Worm (Caenorhabditis elegans) whole organism, L4 larva: ENCODE results near the gene B0024.11.

Source experiments
- D1046.2 ChIP-seq: fragments of 200-800 bp; sonication (Bioruptor generic); IDR thresholded peaks from 2 replicates; pipeline ENCODE4 v1.3.6; 2022; ENCODE audit warnings: missing genetic modification characterization, missing compliant biosample characterization
- Y105C5A.15 ChIP-seq: fragments of 200-800 bp; sonication (Bioruptor generic); IDR thresholded peaks from 2 replicates; pipeline ENCODE4 v1.3.6; 2022; ENCODE audit warnings: missing genetic modification characterization, missing compliant biosample characterization
- Y5F2A.4 ChIP-seq: fragments of 200-800 bp; sonication (Bioruptor generic); optimal IDR thresholded peaks from 2 replicates; lab custom pipeline; 2018; ENCODE audit warnings: mild to moderate bottlenecking, missing genetic modification characterization, missing compliant biosample characterization
- Y75B8A.6 ChIP-seq: fragments of 200-800 bp; sonication (Bioruptor generic); IDR thresholded peaks from 2 replicates; pipeline ENCODE4 v1.3.6; 2022; ENCODE audit warnings: missing genetic modification reagents, missing genetic modification characterization, missing compliant biosample characterization
- ZK337.2 ChIP-seq: fragments of 200-800 bp; sonication (Bioruptor generic); IDR thresholded peaks from 2 replicates; pipeline ENCODE4 v1.3.6; 2022; ENCODE audit warnings: missing genetic modification reagents, missing genetic modification characterization, missing compliant biosample characterization
- ZK546.5 ChIP-seq, 2 experiments: sonication (generic microtip); optimal IDR thresholded peaks; 2 replicates each; lab custom pipeline; 2017; ENCODE audit warnings: missing biosample characterization in 2 of 2, missing genetic modification characterization in 2 of 2
- aha-1 ChIP-seq: fragments of 150-350 bp; peaks from one replicate; lab custom pipeline; 2014; ENCODE audit warnings: missing biosample characterization, missing genetic modification characterization
- ama-1 ChIP-seq: fragments of 150-350 bp; optimal IDR thresholded peaks from 2 replicates; lab custom pipeline; 2014; ENCODE audit warnings: inconsistent platforms, mixed read lengths
- attf-4 ChIP-seq: sonication (generic microtip); optimal IDR thresholded peaks from 3 replicates; lab custom pipeline; 2017; ENCODE audit warnings: missing biosample characterization, missing genetic modification characterization
- ceh-44 ChIP-seq: fragments of 200-800 bp; sonication (Bioruptor generic); IDR thresholded peaks from 2 replicates; pipeline ENCODE4 v1.3.6; 2022; ENCODE audit warnings: missing genetic modification reagents, missing genetic modification characterization, missing compliant biosample characterization
- daf-19 ChIP-seq: fragments of 200-800 bp; sonication (Bioruptor generic); conservative IDR thresholded peaks from 2 replicates; pipeline ENCODE4 v1.3.6; 2022; ENCODE audit warnings: missing genetic modification characterization, missing compliant biosample characterization
- daf-8 ChIP-seq: fragments of 200-800 bp; sonication (Bioruptor generic); IDR thresholded peaks from 2 replicates; pipeline ENCODE4 v1.3.6; 2022; ENCODE audit warnings: missing genetic modification characterization, missing compliant biosample characterization
- dmd-6 ChIP-seq: fragments of 200-800 bp; sonication (Bioruptor generic); IDR thresholded peaks from 2 replicates; pipeline ENCODE4 v1.3.6; 2022; ENCODE audit warnings: missing genetic modification reagents, missing genetic modification characterization, missing compliant biosample characterization
- dmd-9 ChIP-seq: fragments of 200-800 bp; sonication (Bioruptor generic); IDR thresholded peaks from 2 replicates; pipeline ENCODE4 v1.3.6; 2022; ENCODE audit warnings: missing genetic modification reagents, missing genetic modification characterization, missing compliant biosample characterization
- dpl-1 ChIP-seq: fragments of 150-350 bp; optimal IDR thresholded peaks from 2 replicates; lab custom pipeline; 2014; ENCODE audit warnings: missing biosample characterization, missing genetic modification reagents, missing genetic modification characterization
- fkh-10 ChIP-seq: fragments of 150-350 bp; optimal IDR thresholded peaks from 2 replicates; lab custom pipeline; 2014; ENCODE audit warnings: missing biosample characterization, missing genetic modification reagents, missing genetic modification characterization
- lim-7 ChIP-seq: fragments of 200-800 bp; sonication (Bioruptor generic); IDR thresholded peaks from 2 replicates; pipeline ENCODE4 v1.3.6; 2022; ENCODE audit warnings: missing genetic modification characterization, missing compliant biosample characterization
- lin-1 ChIP-seq: fragments of 200-800 bp; sonication (Bioruptor generic); IDR thresholded peaks from 2 replicates; pipeline ENCODE4 v1.3.6; 2022; ENCODE audit warnings: missing genetic modification reagents, missing genetic modification characterization, missing compliant biosample characterization
- lin-15B ChIP-seq: fragments of 150-350 bp; sonication (generic microtip); optimal IDR thresholded peaks from 3 replicates; lab custom pipeline; 2014; ENCODE audit warnings: missing biosample characterization, missing genetic modification characterization
- lin-38 ChIP-seq: fragments of 200-800 bp; sonication (Bioruptor generic); IDR thresholded peaks from 2 replicates; pipeline ENCODE4 v1.3.6; 2022; ENCODE audit warnings: missing genetic modification reagents, missing genetic modification characterization, missing compliant biosample characterization
- madf-9 ChIP-seq: fragments of 200-800 bp; sonication (Bioruptor generic); conservative IDR thresholded peaks from 2 replicates; pipeline ENCODE4 v1.3.6; 2022; ENCODE audit warnings: missing genetic modification reagents, missing genetic modification characterization, missing compliant biosample characterization
- mes-2 ChIP-seq: sonication (generic microtip); optimal IDR thresholded peaks from 2 replicates; lab custom pipeline; 2016; ENCODE audit warnings: missing genotype, mild to moderate bottlenecking, missing genetic modification characterization, missing compliant biosample characterization; ENCODE audit not compliant: poor library complexity, severe bottlenecking
- nhr-10 ChIP-seq: fragments of 150-350 bp; optimal IDR thresholded peaks from 2 replicates; lab custom pipeline; 2014; ENCODE audit warnings: missing biosample characterization, missing genetic modification characterization
- nhr-102 ChIP-seq: sonication (generic microtip); optimal IDR thresholded peaks from 2 replicates; lab custom pipeline; 2016; ENCODE audit warnings: mild to moderate bottlenecking, missing genetic modification characterization, moderate library complexity, missing compliant biosample characterization
- nhr-25 ChIP-seq: sonication (generic microtip); optimal IDR thresholded peaks from 2 replicates; lab custom pipeline; 2017; ENCODE audit warnings: missing genetic modification characterization, mild to moderate bottlenecking, missing compliant biosample characterization, antibody characterized with exemption, moderate library complexity, borderline replicate concordance; ENCODE audit not compliant: insufficient read depth
- nhr-77 ChIP-seq: fragments of 150-350 bp; optimal IDR thresholded peaks from 2 replicates; lab custom pipeline; 2014; ENCODE audit warnings: missing biosample characterization, missing genetic modification characterization
- pha-4 ChIP-seq, 2 experiments: fragments of 150-350 bp in 1 of 2; fragments of 200-800 bp in 1 of 2; sonication (Bioruptor generic) in 1 of 2; IDR thresholded peaks in 1 of 2; optimal IDR thresholded peaks in 1 of 2; 2 replicates each; pipeline versions ENCODE4 v1.3.6 to Lab custom; 2014 to 2022; ENCODE audit warnings: missing genetic modification characterization in 2 of 2, missing genetic modification reagents in 2 of 2, missing biosample characterization in 1 of 2, missing compliant biosample characterization in 1 of 2
- php-3 ChIP-seq: fragments of 200-800 bp; sonication (Bioruptor generic); IDR thresholded peaks from 2 replicates; pipeline ENCODE4 v1.3.6; 2022; ENCODE audit warnings: missing genetic modification reagents, missing genetic modification characterization, missing compliant biosample characterization
- pqm-1 ChIP-seq: sonication (generic microtip); optimal IDR thresholded peaks from 2 replicates; lab custom pipeline; 2017; ENCODE audit warnings: missing biosample characterization, missing genetic modification characterization
- rbr-2 ChIP-seq: sonication (generic microtip); optimal IDR thresholded peaks from 2 replicates; lab custom pipeline; 2016; ENCODE audit warnings: missing genotype, missing genetic modification characterization, missing compliant biosample characterization
- saeg-2 ChIP-seq: fragments of 200-800 bp; sonication (Bioruptor generic); IDR thresholded peaks from 2 replicates; pipeline ENCODE4 v1.3.6; 2022; ENCODE audit warnings: missing genetic modification reagents, missing genetic modification characterization, missing compliant biosample characterization
- sdz-12 ChIP-seq: fragments of 200-800 bp; sonication (Bioruptor generic); optimal IDR thresholded peaks from 2 replicates; lab custom pipeline; 2018; ENCODE audit warnings: mild to moderate bottlenecking, missing genetic modification characterization, missing compliant biosample characterization
- tag-97 ChIP-seq: fragments of 200-800 bp; sonication (Bioruptor generic); IDR thresholded peaks from 2 replicates; pipeline ENCODE4 v1.3.6; 2022; ENCODE audit warnings: missing genetic modification characterization, missing compliant biosample characterization
- tra-1 ChIP-seq: fragments of 200-800 bp; sonication (Bioruptor generic); IDR thresholded peaks from 2 replicates; pipeline ENCODE4 v1.3.6; 2022; ENCODE audit warnings: missing genetic modification reagents, missing genetic modification characterization, missing compliant biosample characterization
- unc-130 ChIP-seq: sonication (generic microtip); optimal IDR thresholded peaks from 2 replicates; lab custom pipeline; 2016; ENCODE audit warnings: missing genetic modification reagents, missing genetic modification characterization, missing compliant biosample characterization
- unc-62 ChIP-seq, 3 experiments: fragments of 150-350 bp in 1 of 3; sonication (generic microtip); optimal IDR thresholded peaks in 2 of 3; peaks in 1 of 3; 1 replicate in 1 of 3; 2 replicates in 2 of 3; lab custom pipeline; 2014 to 2017; ENCODE audit warnings: missing biosample characterization in 3 of 3, missing genetic modification characterization in 3 of 3, missing genetic modification reagents in 3 of 3, missing genotype in 1 of 3
- zag-1 ChIP-seq: fragments of 150-350 bp; optimal IDR thresholded peaks from 2 replicates; lab custom pipeline; 2014; ENCODE audit warnings: missing biosample characterization, missing genetic modification characterization
- zfp-3 ChIP-seq: fragments of 200-800 bp; sonication (Bioruptor generic); conservative IDR thresholded peaks from 2 replicates; pipeline ENCODE4 v1.3.6; 2022; ENCODE audit warnings: missing genetic modification reagents, missing genetic modification characterization, missing compliant biosample characterization

Gene B0024.11

ce11 chrV:10320101-10320761, 897 bp upstream of the B0024.11 start, which contains the start of the genes gna-1 and B0024.13 (continued):
- no peak for TF ChIP-seq saeg-2
- TF ChIP-seq tra-1 (GFP tag; lab: Robert Waterston, UW) = no peak
- peak; percentile 36 for TF ChIP-seq rbr-2
- TF ChIP-seq ceh-44 (GFP tag; lab: Robert Waterston, UW) = 0 out of 2 replicates have a peak, but pooled peaks have one; percentile 45
- no peak for TF ChIP-seq pha-4 (GFP tag; IDR thresholded peaks at IDR 0.05; lab: Robert Waterston, UW)
- peak; percentile 21 for TF ChIP-seq pha-4 (tag; optimal IDR thresholded peaks at IDR 0.05; lab: Kevin White, UChicago)
- TF ChIP-seq unc-130 (GFP tag; lab: Kevin White, UChicago) = peak; percentile 87
- no peak for TF ChIP-seq nhr-10
- no peak for TF ChIP-seq lin-15B (tag; lab: Kevin White, UChicago)
- no peak for TF ChIP-seq lin-1
- TF ChIP-seq dmd-9 (GFP tag; lab: Robert Waterston, UW) = 0 out of 2 replicates have a peak, but pooled peaks have one; percentile 49
- peak; percentile 47; the same call in 1 of the 2 replicates for TF ChIP-seq dmd-6
- TF ChIP-seq dpl-1 = peak; percentile 61
- TF ChIP-seq ZK337.2 = peak; percentile 18; the same call in 1 of the 2 replicates
- peak; percentile 98 for TF ChIP-seq mes-2
- no peak for TF ChIP-seq fkh-10

ce11 chrV:10317294-10317693, 2.0 kb downstream of the B0024.11 start, which contains the start of gene asps-1:
Gene asps-1, minus strand, starts transcription at chrV:10317394.
- peak; percentile 67 for TF ChIP-seq aha-1 (tag; lab: Kevin White, UChicago)
- TF ChIP-seq Y75B8A.6 = no peak
- TF ChIP-seq madf-9 (GFP tag; lab: Robert Waterston, UW) = no peak
- TF ChIP-seq ama-1 (lab: Kevin White, UChicago) = no peak
- no peak for TF ChIP-seq zag-1
- no peak for TF ChIP-seq attf-4 (tag; lab: Kevin White, UChicago)
- TF ChIP-seq zfp-3 (GFP tag; lab: Robert Waterston, UW) = no peak
- no peak for TF ChIP-seq daf-19 (GFP tag; lab: Robert Waterston, UW)

DNA sequence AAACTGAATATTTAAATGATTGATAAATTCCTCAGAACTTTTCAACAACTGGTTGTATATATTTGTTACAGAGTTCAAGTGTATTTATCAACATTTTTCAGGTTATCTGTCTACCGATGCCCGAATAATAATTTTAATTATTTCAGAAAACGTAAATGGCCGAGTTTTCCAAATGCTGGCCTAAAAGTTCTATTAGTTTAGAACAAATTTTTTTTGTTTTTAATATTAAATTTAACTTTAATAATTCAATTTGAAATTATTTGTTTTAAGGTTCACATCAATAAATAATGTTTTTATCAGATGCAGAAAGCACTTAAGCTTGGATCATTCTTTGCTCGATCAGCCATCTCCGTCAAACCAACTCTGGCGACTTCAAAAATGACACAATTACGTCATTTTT, 5.0 kb downstream of the B0024.11 start, which contains the start of gene trx-2:
Gene trx-2 (plus strand): TSS at position 301 of the 400 bp plus-strand sequence.
- TF ChIP-seq sdz-12 (GFP tag; lab: Kevin White, UChicago) (no peak), pha-4 (GFP tag; IDR thresholded peaks at IDR 0.05; lab: Robert Waterston, UW) (no peak), pha-4 (tag; optimal IDR thresholded peaks at IDR 0.05; lab: Kevin White, UChicago) (no peak), zfp-3 (GFP tag; lab: Robert Waterston, UW) (no peak), D1046.2 (GFP tag; lab: Robert Waterston, UW) (no peak), ZK546.5 (tag; optimal IDR thresholded peaks at IDR 0.05; lab: Kevin White, UChicago) (no peak), lim-7 (GFP tag; lab: Robert Waterston, UW) (no peak), Y105C5A.15 (GFP tag; lab: Robert Waterston, UW) (no peak), saeg-2 (no peak), dpl-1 (no peak), lin-38 (GFP tag; lab: Robert Waterston, UW) (no peak), nhr-102 (tag; lab: Kevin White, UChicago) (no peak), Y5F2A.4 (GFP tag; lab: Kevin White, UChicago) (no peak), Y75B8A.6 (no peak), aha-1 (tag; lab: Kevin White, UChicago) (no peak), nhr-10 (no peak), tag-97 (GFP tag; lab: Robert Waterston, UW) (no peak), tra-1 (GFP tag; lab: Robert Waterston, UW) (no peak), php-3 (no peak), nhr-77 (tag; lab: Kevin White, UChicago) (no peak), pqm-1 (no peak)

ce11 chrV:10313953-10314352, 5.4 kb downstream of the B0024.11 start, which contains the start of gene gcy-6:
Gene gcy-6, minus strand, starts transcription at chrV:10314053.
- TF ChIP-seq attf-4 (tag; lab: Kevin White, UChicago) (no peak), aha-1 (tag; lab: Kevin White, UChicago) (peak; percentile 85), daf-8 (GFP tag; lab: Robert Waterston, UW) (no peak), nhr-25 (tag; lab: Kevin White, UChicago) (no peak), unc-62 (GFP tag; optimal IDR thresholded peaks at IDR 0.05 in 1 of 2; lab: Kevin White, UChicago) (peak in 1 of 2 experiments; percentile 15), unc-62 (tag; optimal IDR thresholded peaks at IDR 0.05; lab: Kevin White, UChicago) (no peak)
